Worm (Caenorhabditis elegans): Measurements from ENCODE around the gene bud-13.

bud-13 gene

DNA sequence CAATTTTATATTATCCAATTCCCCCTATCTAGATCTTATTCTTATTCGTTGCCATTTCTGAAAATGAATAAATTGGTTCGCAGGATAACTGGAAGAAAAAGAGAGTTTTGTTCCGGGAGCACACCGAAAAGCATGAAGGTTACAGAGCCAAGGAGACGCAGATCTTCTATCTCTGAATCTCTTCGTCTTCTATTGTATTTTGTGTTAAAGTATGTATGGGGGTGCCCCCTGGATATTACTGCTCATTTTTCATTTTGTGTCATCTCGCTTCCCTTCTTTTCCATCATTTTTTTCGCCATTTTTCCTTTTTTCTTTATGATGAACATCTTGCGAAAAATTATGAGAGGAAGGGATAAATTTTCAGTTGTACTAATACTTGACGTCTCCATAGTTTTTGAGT is 33.8 kb downstream of the bud-13 start:
- no peak for TF ChIP-seq Y75B8A.6 (GFP tag; IDR thresholded peaks at IDR 0.05)
- TF ChIP-seq unc-62 (GFP tag; optimal IDR thresholded peaks at IDR 0.05 in 1 of 2): peak in 1 of 2 experiments; percentile 72
- TF ChIP-seq unc-62 (tag; optimal IDR thresholded peaks at IDR 0.05): no peak
- TF ChIP-seq unc-39 (tag; optimal IDR thresholded peaks at IDR 0.05): no peak
- no peak for TF ChIP-seq lin-39 (tag; optimal IDR thresholded peaks at IDR 0.05)
- no peak for TF ChIP-seq nhr-111 (GFP tag; optimal IDR thresholded peaks at IDR 0.05)

ce11 chrIII:8929723-8930122 is 37.8 kb downstream of the bud-13 start, which contains the start of gene arrd-15:
arrd-15 (plus strand) TSS chrIII:8930023.
- TF ChIP-seq aha-1 (tag) (peak; percentile 51), nhr-6 (tag; optimal IDR thresholded peaks at IDR 0.05) (no peak), hif-1 (tag; optimal IDR thresholded peaks at IDR 0.05) (no peak)

ce11 chrIII:8926512-8926911 is 41.0 kb downstream of the bud-13 start:
- TF ChIP-seq hlh-30 (tag; optimal IDR thresholded peaks at IDR 0.05; ENCODE audit: insufficient read depth): peak; percentile 35
- TF ChIP-seq daf-19 (GFP tag; conservative IDR thresholded peaks at IDR 0.05): no peak
- no peak for TF ChIP-seq lim-7 (GFP tag; IDR thresholded peaks at IDR 0.05)
- TF ChIP-seq aha-1 (tag): peak; percentile 43
- TF ChIP-seq skn-1 (tag; optimal IDR thresholded peaks at IDR 0.05): no peak
- TF ChIP-seq zag-1 (tag; optimal IDR thresholded peaks at IDR 0.05): no peak
- TF ChIP-seq ztf-7 (tag; optimal IDR thresholded peaks at IDR 0.05): no peak
- TF ChIP-seq F26F4.8 (GFP tag; conservative IDR thresholded peaks at IDR 0.05): no peak
- peak in 1 of 2 experiments; percentile 90 for TF ChIP-seq hif-1 (tag; optimal IDR thresholded peaks at IDR 0.05)
- no peak for TF ChIP-seq T26A8.4 (GFP tag; IDR thresholded peaks at IDR 0.05)
- no peak for TF ChIP-seq dmd-8 (GFP tag; IDR thresholded peaks at IDR 0.05)
- no peak for TF ChIP-seq vab-7 (GFP tag; IDR thresholded peaks at IDR 0.05)
- no peak for TF ChIP-seq sdz-12 (GFP tag; optimal IDR thresholded peaks at IDR 0.05)
- TF ChIP-seq ceh-20 (GFP tag; IDR thresholded peaks at IDR 0.05): no peak
- no peak for TF ChIP-seq cey-2 (tag; optimal IDR thresholded peaks at IDR 0.05; ENCODE audit: borderline replicate concordance, insufficient read depth)
- no peak for TF ChIP-seq ceh-44 (GFP tag; IDR thresholded peaks at IDR 0.05)
- no peak for TF ChIP-seq nhr-11 (tag; optimal IDR thresholded peaks at IDR 0.05)
- TF ChIP-seq nhr-10 (tag; optimal IDR thresholded peaks at IDR 0.05): no peak
- TF ChIP-seq nhr-77 (tag; optimal IDR thresholded peaks at IDR 0.05): peak; percentile 23
- no peak for TF ChIP-seq nhr-111 (GFP tag; optimal IDR thresholded peaks at IDR 0.05)
- TF ChIP-seq nhr-42 (GFP tag; IDR thresholded peaks at IDR 0.05): no peak
- no peak for TF ChIP-seq pqm-1 (tag; optimal IDR thresholded peaks at IDR 0.05)
- TF ChIP-seq daf-8 (GFP tag; IDR thresholded peaks at IDR 0.05): no peak
- no peak for TF ChIP-seq lir-3 (tag; optimal IDR thresholded peaks at IDR 0.05)
- no peak for TF ChIP-seq saeg-2 (GFP tag; IDR thresholded peaks at IDR 0.05)
- no peak for TF ChIP-seq lin-29 (GFP tag; IDR thresholded peaks at IDR 0.05)
- no peak for TF ChIP-seq nhr-41 (GFP tag; IDR thresholded peaks at IDR 0.05)
- TF ChIP-seq ceh-32 (tag; optimal IDR thresholded peaks at IDR 0.05; ENCODE audit: poor library complexity): no peak
- no peak for TF ChIP-seq arid-1 (GFP tag; conservative IDR thresholded peaks at IDR 0.05)
- TF ChIP-seq zfp-2 (tag; optimal IDR thresholded peaks at IDR 0.05): no peak
- no peak for TF ChIP-seq lin-13 (GFP tag; optimal IDR thresholded peaks at IDR 0.05)
- TF ChIP-seq F44E2.7 (GFP tag; IDR thresholded peaks at IDR 0.05): no peak
- no peak for TF ChIP-seq unc-130 (GFP tag; optimal IDR thresholded peaks at IDR 0.05)
- no peak for TF ChIP-seq lin-1 (GFP tag; IDR thresholded peaks at IDR 0.05)
- TF ChIP-seq gei-8 (GFP tag; optimal IDR thresholded peaks at IDR 0.05): no peak
- TF ChIP-seq ceh-62 (tag; optimal IDR thresholded peaks at IDR 0.05): no peak
- TF ChIP-seq unc-39 (tag; optimal IDR thresholded peaks at IDR 0.05): no peak
- no peak for TF ChIP-seq nhr-25 (tag; optimal IDR thresholded peaks at IDR 0.05; ENCODE audit: borderline replicate concordance, insufficient read depth)
- TF ChIP-seq pha-4 (GFP tag; IDR thresholded peaks at IDR 0.05): no peak
- no peak for TF ChIP-seq pha-4 (tag; optimal IDR thresholded peaks at IDR 0.05)
- TF ChIP-seq ZK546.5 (tag; optimal IDR thresholded peaks at IDR 0.05): no peak
- no peak for TF ChIP-seq Y75B8A.6 (GFP tag; IDR thresholded peaks at IDR 0.05)
- no peak for TF ChIP-seq ctbp-1 (GFP tag; IDR thresholded peaks at IDR 0.05)
- TF ChIP-seq mxl-2 (GFP tag; conservative IDR thresholded peaks at IDR 0.05): no peak

All from whole organism, L4 larva.